Fruit fly (Drosophila melanogaster) whole organism, wandering third instar larva: ENCODE results near the gene Kr-h1.

Experiments
- Myc ChIP-seq: fragments of >200 bp; optimal IDR thresholded peaks from 2 replicates; lab custom pipeline; 2017
- Rel ChIP-seq, 2 experiments: fragments of 200-800 bp; sonication (Bioruptor generic) in 1 of 2; optimal IDR thresholded peaks; 2 replicates in 1 of 2; 3 replicates in 1 of 2; lab custom pipeline; 2016 to 2019; ENCODE audit warnings: mild to moderate bottlenecking in 2 of 2, missing biosample characterization in 2 of 2, missing genetic modification characterization in 2 of 2, moderate library complexity in 1 of 2
- dl ChIP-seq, 2 experiments: fragments of 175-275, 200-275 bp in 1 of 2; fragments of 200-275 bp in 1 of 2; sonication (Bioruptor generic); optimal IDR thresholded peaks; lab custom pipeline; 2018; ENCODE audit warnings: mild to moderate bottlenecking in 2 of 2, missing biosample characterization in 2 of 2, missing genetic modification characterization in 2 of 2, moderate library complexity in 2 of 2; ENCODE audit not compliant: partially characterized antibody in 2 of 2, insufficient read depth in 1 of 2
- foxo ChIP-seq, 2 experiments: fragments of 200-800 bp; sonication (Bioruptor generic); optimal IDR thresholded peaks; 2 replicates in 1 of 2; 3 replicates in 1 of 2; lab custom pipeline; 2016 to 2017; ENCODE audit warnings: missing biosample characterization in 2 of 2, missing genetic modification characterization in 2 of 2
- usp ChIP-seq: fragments of >200 bp; optimal IDR thresholded peaks from 2 replicates; lab custom pipeline; 2017; ENCODE audit warnings: missing biosample characterization, missing genetic modification characterization

dm6 chr2L:6068544-6069251 lies 13.7 kb upstream of the Kr-h1 start, which contains the start of the genes CG9150 and Pfdn1:
- TF ChIP-seq foxo (GFP tag; optimal IDR thresholded peaks at IDR 0.05; lab: Kevin White, UChicago) (no peak), dl (GFP tag; optimal IDR thresholded peaks at IDR 0.05; lab: Kevin White, UChicago; ENCODE audit: insufficient read depth in 1 of 2, partially characterized antibody in 2 of 2) (no peak), Rel (GFP tag; optimal IDR thresholded peaks at IDR 0.05; lab: Kevin White, UChicago) (no peak), Rel (tag; optimal IDR thresholded peaks at IDR 0.05; lab: Kevin White, UChicago) (no peak), Myc (lab: Kevin White, UChicago) (no peak), usp (GFP tag; lab: Kevin White, UChicago) (no peak)
